Worm (Caenorhabditis elegans) whole organism, L4 larva: Measurements from ENCODE around the gene C26H9A.4.

Experiments used
- F49E8.2 ChIP-seq: sonication (generic microtip); optimal IDR thresholded peaks from 2 replicates; lab custom pipeline; 2016; ENCODE audit warnings: missing compliant biosample characterization, mild to moderate bottlenecking, missing genetic modification characterization, borderline replicate concordance
- attf-4 ChIP-seq: sonication (generic microtip); optimal IDR thresholded peaks from 3 replicates; lab custom pipeline; 2017; ENCODE audit warnings: missing biosample characterization, missing genetic modification characterization
- ceh-28 ChIP-seq: fragments of 150-350 bp; optimal IDR thresholded peaks from 2 replicates; lab custom pipeline; 2014; ENCODE audit warnings: missing biosample characterization, missing genetic modification reagents, missing genetic modification characterization
- daf-19 ChIP-seq: fragments of 200-800 bp; sonication (Bioruptor generic); conservative IDR thresholded peaks from 2 replicates; pipeline ENCODE4 v1.3.6; 2022; ENCODE audit warnings: missing genetic modification characterization, missing compliant biosample characterization
- daf-8 ChIP-seq: fragments of 200-800 bp; sonication (Bioruptor generic); IDR thresholded peaks from 2 replicates; pipeline ENCODE4 v1.3.6; 2022; ENCODE audit warnings: missing genetic modification characterization, missing compliant biosample characterization
- dmd-6 ChIP-seq: fragments of 200-800 bp; sonication (Bioruptor generic); IDR thresholded peaks from 2 replicates; pipeline ENCODE4 v1.3.6; 2022; ENCODE audit warnings: missing genetic modification reagents, missing genetic modification characterization, missing compliant biosample characterization
- fos-1 ChIP-seq: fragments of 150-350 bp; optimal IDR thresholded peaks from 2 replicates; lab custom pipeline; 2014; ENCODE audit warnings: missing biosample characterization, missing genetic modification characterization
- lin-39 ChIP-seq: fragments of 150-350 bp; optimal IDR thresholded peaks from 2 replicates; lab custom pipeline; 2014; ENCODE audit warnings: missing biosample characterization, missing genetic modification reagents, missing genetic modification characterization
- nhr-11 ChIP-seq: fragments of 150-350 bp; optimal IDR thresholded peaks from 2 replicates; lab custom pipeline; 2014; ENCODE audit warnings: missing biosample characterization, missing genetic modification characterization
- zag-1 ChIP-seq: fragments of 150-350 bp; optimal IDR thresholded peaks from 2 replicates; lab custom pipeline; 2014; ENCODE audit warnings: missing biosample characterization, missing genetic modification characterization

DNA sequence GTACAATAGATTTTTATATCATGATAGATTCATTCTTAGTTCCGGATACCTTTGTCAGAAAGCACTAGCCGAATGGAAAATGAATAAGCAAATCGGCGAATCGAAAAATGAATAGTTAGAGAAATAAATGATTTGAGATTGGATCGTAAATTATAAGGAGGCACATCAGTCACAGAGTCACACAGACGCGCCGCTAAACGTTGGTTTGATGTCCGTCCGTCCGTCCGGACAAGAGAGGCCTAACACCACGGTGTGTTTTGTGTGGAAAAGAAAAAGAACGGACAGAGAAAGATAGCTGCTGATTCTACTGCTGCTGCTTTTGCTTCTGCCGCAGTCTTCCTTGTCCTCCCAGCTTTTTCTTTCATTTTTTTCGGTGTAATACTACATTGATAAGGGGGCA lies 47.7 kb downstream of the C26H9A.4 start:
- TF ChIP-seq zag-1 (no peak), daf-19 (GFP tag; lab: Robert Waterston, UW) (no peak), dmd-6 (0 out of 2 replicates have a peak, but pooled peaks have one; percentile 6), lin-39 (tag; lab: Kevin White, UChicago) (no peak), ceh-28 (no peak), fos-1 (no peak), F49E8.2 (tag; lab: Kevin White, UChicago) (no peak), nhr-11 (no peak), attf-4 (tag; lab: Kevin White, UChicago) (no peak), daf-8 (no peak)
